Worm (Caenorhabditis elegans) whole organism, mixed stage, embryonic: ENCODE results near the gene T08G3.6.

Source experiments
- M03D4.4 ChIP-seq: sonication (generic microtip); optimal IDR thresholded peaks from 2 replicates; lab custom pipeline; 2017; ENCODE audit warnings: mild to moderate bottlenecking, missing genetic modification characterization, missing compliant biosample characterization
- elt-1 ChIP-seq: sonication (generic microtip); optimal IDR thresholded peaks from 2 replicates; lab custom pipeline; 2017; ENCODE audit warnings: missing genetic modification characterization, mild to moderate bottlenecking, missing compliant biosample characterization, antibody characterized with exemption, moderate library complexity, borderline replicate concordance; ENCODE audit not compliant: insufficient read depth
- flh-1 ChIP-seq: fragments of 200-800 bp; sonication (Bioruptor generic); optimal IDR thresholded peaks from 2 replicates; lab custom pipeline; 2018; ENCODE audit warnings: mild to moderate bottlenecking, missing genetic modification characterization, moderate library complexity, missing compliant biosample characterization
- mep-1 ChIP-seq: fragments of 150-350 bp; optimal IDR thresholded peaks from 2 replicates; lab custom pipeline; 2017; ENCODE audit warnings: missing biosample characterization, missing genetic modification reagents, missing genetic modification characterization, inconsistent platforms
- nhr-12 ChIP-seq: fragments of 150-350 bp; optimal IDR thresholded peaks from 2 replicates; lab custom pipeline; 2014; ENCODE audit warnings: missing biosample characterization, missing genetic modification characterization
- pha-4 ChIP-seq: fragments of 150-350 bp; optimal IDR thresholded peaks from 2 replicates; lab custom pipeline; 2018; ENCODE audit warnings: missing biosample characterization, missing genetic modification reagents, missing genetic modification characterization
- sem-2 ChIP-seq: fragments of 200-800 bp; sonication (Bioruptor generic); optimal IDR thresholded peaks from 2 replicates; lab custom pipeline; 2018; ENCODE audit warnings: mild to moderate bottlenecking, missing genetic modification characterization, missing compliant biosample characterization
- ztf-11 ChIP-seq: fragments of 150-350 bp; optimal IDR thresholded peaks from 2 replicates; lab custom pipeline; 2014; ENCODE audit warnings: missing biosample characterization, missing genetic modification characterization

ce11 chrV:16424428-16424827 is 21.3 kb upstream of the T08G3.6 start, which contains the start of gene srw-29:
- TF ChIP-seq M03D4.4 (no peak), pha-4 (tag; lab: Kevin White, UChicago) (no peak), mep-1 (no peak), elt-1 (tag; lab: Kevin White, UChicago) (no peak), flh-1 (GFP tag; lab: Kevin White, UChicago) (no peak), nhr-12 (no peak), ztf-11 (no peak), sem-2 (no peak)
